Fruit fly (Drosophila melanogaster) whole organism, embryonic: ENCODE results near the gene Eno.
A peak's percentile ranks its signal among the peaks of the same experiment; 100 is the strongest.

ENCODE experiments used
- Blimp-1 ChIP-seq: fragments of 200-800 bp; sonication (Bioruptor generic); optimal IDR thresholded peaks from 3 replicates; lab custom pipeline; 2018; ENCODE audit warnings: missing biosample characterization, missing genetic modification characterization, mild to moderate bottlenecking, moderate library complexity, missing genetic modification reagents
- C15 ChIP-seq: fragments of 200-800 bp; sonication (Bioruptor generic); IDR thresholded peaks from 3 replicates; pipeline ENCODE4 v1.3.6; 2022; ENCODE audit warnings: missing biosample characterization, missing genetic modification characterization
- CG17568 ChIP-seq: fragments of 200-800 bp; sonication (Bioruptor generic); optimal IDR thresholded peaks from 2 replicates; lab custom pipeline; 2018; ENCODE audit warnings: missing biosample characterization, mild to moderate bottlenecking, missing genetic modification characterization, moderate library complexity
- Dp ChIP-seq: fragments of 200-800 bp; sonication (Bioruptor generic); optimal IDR thresholded peaks from 2 replicates; lab custom pipeline; 2018; ENCODE audit warnings: missing biosample characterization, mild to moderate bottlenecking, missing genetic modification characterization, moderate library complexity
- Fer3 ChIP-seq: fragments of 200-800 bp; sonication (Bioruptor generic); optimal IDR thresholded peaks from 2 replicates; lab custom pipeline; 2018; ENCODE audit warnings: missing biosample characterization, mild to moderate bottlenecking, missing genetic modification characterization, moderate library complexity
- H15 ChIP-seq: fragments of 200-800 bp; sonication (Bioruptor generic); IDR thresholded peaks from 3 replicates; pipeline ENCODE4 v1.3.6; 2022; ENCODE audit warnings: missing biosample characterization, missing genetic modification characterization
- H2.0 ChIP-seq: fragments of 200-800 bp; sonication (Bioruptor generic); IDR thresholded peaks from 2 replicates; pipeline ENCODE4 v1.3.6; 2022; ENCODE audit warnings: missing biosample characterization, missing genetic modification characterization
- Xbp1 ChIP-seq: fragments of 200-800 bp; sonication (Bioruptor generic); optimal IDR thresholded peaks from 3 replicates; lab custom pipeline; 2016; ENCODE audit warnings: missing biosample characterization, mild to moderate bottlenecking, missing genetic modification characterization
- crp ChIP-seq, 2 experiments: fragments of 200-800 bp; sonication (Bioruptor generic); optimal IDR thresholded peaks; 2 replicates in 1 of 2; 3 replicates in 1 of 2; lab custom pipeline; 2017; ENCODE audit warnings: missing biosample characterization in 2 of 2, missing genetic modification characterization in 2 of 2, mild to moderate bottlenecking in 1 of 2, moderate library complexity in 1 of 2
- pan ChIP-seq, 4 experiments: fragments of >200 bp in 3 of 4; fragments of 200-800 bp in 1 of 4; sonication (Bioruptor generic) in 1 of 4; optimal IDR thresholded peaks in 3 of 4; IDR thresholded peaks in 1 of 4; 2 replicates each; pipeline versions ENCODE4 v1.3.6 to Lab custom; 2017 to 2022; ENCODE audit warnings: missing biosample characterization in 2 of 4, missing genetic modification characterization in 2 of 4, mixed read lengths in 1 of 4
- pfk ChIP-seq: fragments of 200-800 bp; sonication (Bioruptor generic); optimal IDR thresholded peaks from 2 replicates; lab custom pipeline; 2018; ENCODE audit warnings: missing biosample characterization, mild to moderate bottlenecking, missing genetic modification characterization, moderate library complexity

DNA sequence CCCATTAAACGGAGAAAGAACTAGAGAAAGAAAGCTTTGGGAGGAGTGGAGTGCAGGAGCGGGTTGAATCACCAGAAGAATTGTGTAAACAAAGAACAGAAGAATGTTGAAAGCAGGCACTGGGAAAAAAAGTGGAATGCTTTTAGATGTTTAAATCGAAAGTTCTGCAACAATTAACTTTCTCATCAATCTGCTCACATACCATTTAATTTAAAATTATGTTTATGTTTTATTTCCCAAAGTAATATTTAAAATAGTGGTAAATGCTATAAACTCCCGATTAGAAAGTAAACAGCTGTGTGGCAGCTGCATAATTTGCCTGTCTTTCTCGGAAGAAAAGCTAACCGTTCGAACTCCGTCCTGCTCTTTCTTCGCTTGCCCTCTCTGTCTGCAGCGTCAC lies 8.6 kb upstream of the Eno start:
- TF ChIP-seq pfk (GFP tag; lab: Kevin White, UChicago) (no peak), Fer3 (tag; lab: Kevin White, UChicago) (no peak), H2.0 (GFP tag; lab: Robert Waterston, UW) (no peak), crp (GFP tag; optimal IDR thresholded peaks at IDR 0.05; lab: Kevin White, UChicago) (no peak), CG17568 (GFP tag; lab: Kevin White, UChicago) (no peak), pan (optimal IDR thresholded peaks at IDR 0.05; lab: Kevin White, UChicago) (no peak), pan (GFP tag; optimal IDR thresholded peaks at IDR 0.05 in 1 of 2, IDR thresholded peaks at IDR 0.05 in 1 of 2) (peak in 1 of 2 experiments; percentile 20), H15 (GFP tag; lab: Robert Waterston, UW) (no peak), Blimp-1 (GFP tag; lab: Kevin White, UChicago) (peak; percentile 85), Xbp1 (peak; percentile 31), C15 (GFP tag; lab: Robert Waterston, UW) (no peak), Dp (GFP tag; lab: Kevin White, UChicago) (no peak)
